Worm (Caenorhabditis elegans) whole organism, late embryonic: ENCODE results near the gene sra-35.
A peak's percentile ranks its signal among the peaks of the same experiment; 100 is the strongest.

Experiments used
- F13H6.1 ChIP-seq: sonication (generic microtip); optimal IDR thresholded peaks from 2 replicates; lab custom pipeline; 2016; ENCODE audit warnings: missing genetic modification characterization, missing compliant biosample characterization
- Y22D7AL.16 ChIP-seq: sonication (generic microtip); optimal IDR thresholded peaks from 2 replicates; lab custom pipeline; 2016; ENCODE audit warnings: missing genetic modification characterization, missing compliant biosample characterization
- ceh-19 ChIP-seq: fragments of 200-800 bp; sonication (Bioruptor generic); optimal IDR thresholded peaks from 2 replicates; lab custom pipeline; 2018; ENCODE audit warnings: mild to moderate bottlenecking, missing genetic modification characterization, missing compliant biosample characterization
- ceh-22 ChIP-seq: sonication (generic microtip); optimal IDR thresholded peaks from 2 replicates; lab custom pipeline; 2017; ENCODE audit warnings: missing biosample characterization, missing genetic modification characterization
- ceh-24 ChIP-seq: sonication (generic microtip); optimal IDR thresholded peaks from 2 replicates; lab custom pipeline; 2016; ENCODE audit warnings: mild to moderate bottlenecking, missing genetic modification characterization, missing compliant biosample characterization
- ceh-31 ChIP-seq: sonication (generic microtip); optimal IDR thresholded peaks from 2 replicates; lab custom pipeline; 2016; ENCODE audit warnings: missing genetic modification characterization, missing compliant biosample characterization
- ceh-34 ChIP-seq: sonication (generic microtip); optimal IDR thresholded peaks from 2 replicates; lab custom pipeline; 2016; ENCODE audit warnings: mild to moderate bottlenecking, missing genetic modification characterization, missing compliant biosample characterization
- dmd-4 ChIP-seq: sonication (generic microtip); optimal IDR thresholded peaks from 2 replicates; lab custom pipeline; 2016; ENCODE audit warnings: borderline replicate concordance, missing genetic modification characterization, missing compliant biosample characterization
- elt-2 ChIP-seq: sonication (generic microtip); optimal IDR thresholded peaks from 2 replicates; lab custom pipeline; 2016; ENCODE audit warnings: missing genetic modification reagents, missing genetic modification characterization, missing compliant biosample characterization
- elt-4 ChIP-seq: sonication (generic microtip); optimal IDR thresholded peaks from 2 replicates; lab custom pipeline; 2016; ENCODE audit warnings: missing genetic modification characterization, missing compliant biosample characterization
- eyg-1 ChIP-seq: sonication (generic microtip); optimal IDR thresholded peaks from 2 replicates; lab custom pipeline; 2016; ENCODE audit warnings: missing genotype, missing genetic modification characterization, missing compliant biosample characterization
- fkh-10 ChIP-seq: fragments of 150-350 bp; optimal IDR thresholded peaks from 2 replicates; lab custom pipeline; 2014; ENCODE audit warnings: missing biosample characterization, missing genetic modification reagents, missing genetic modification characterization
- gmeb-2 ChIP-seq: sonication (generic microtip); optimal IDR thresholded peaks from 2 replicates; lab custom pipeline; 2016; ENCODE audit warnings: missing genetic modification characterization, inconsistent platforms, missing compliant biosample characterization
- hlh-13 ChIP-seq: fragments of 200-800 bp; sonication (Bioruptor generic); optimal IDR thresholded peaks from 2 replicates; lab custom pipeline; 2018; ENCODE audit warnings: mild to moderate bottlenecking, missing genetic modification characterization, missing compliant biosample characterization
- hlh-6 ChIP-seq: sonication (generic microtip); optimal IDR thresholded peaks from 2 replicates; lab custom pipeline; 2016; ENCODE audit warnings: missing genotype, missing genetic modification characterization, missing compliant biosample characterization
- hlh-8 ChIP-seq: sonication (generic microtip); optimal IDR thresholded peaks from 2 replicates; lab custom pipeline; 2016; ENCODE audit warnings: missing genotype, missing genetic modification characterization, missing compliant biosample characterization
- lim-6 ChIP-seq: sonication (generic microtip); optimal IDR thresholded peaks from 2 replicates; lab custom pipeline; 2016; ENCODE audit warnings: missing genetic modification characterization, missing compliant biosample characterization
- lin-11 ChIP-seq: fragments of 200-800 bp; sonication (Bioruptor generic); optimal IDR thresholded peaks from 2 replicates; lab custom pipeline; 2018; ENCODE audit warnings: mild to moderate bottlenecking, missing genetic modification characterization, missing compliant biosample characterization
- mec-3 ChIP-seq: sonication (generic microtip); optimal IDR thresholded peaks from 2 replicates; lab custom pipeline; 2016; ENCODE audit warnings: borderline replicate concordance, missing genetic modification characterization, missing compliant biosample characterization
- nhr-11 ChIP-seq: fragments of 150-350 bp; optimal IDR thresholded peaks from 2 replicates; lab custom pipeline; 2014; ENCODE audit warnings: missing biosample characterization, missing genetic modification characterization
- pag-3 ChIP-seq: sonication (generic microtip); optimal IDR thresholded peaks from 2 replicates; lab custom pipeline; 2016; ENCODE audit warnings: missing compliant biosample characterization, missing genetic modification characterization, borderline replicate concordance
- pat-9 ChIP-seq: fragments of 200-800 bp; sonication (Bioruptor generic); optimal IDR thresholded peaks from 2 replicates; lab custom pipeline; 2018; ENCODE audit warnings: mild to moderate bottlenecking, missing genetic modification characterization, moderate library complexity, missing compliant biosample characterization
- pax-1 ChIP-seq: fragments of 150-350 bp; optimal IDR thresholded peaks from 2 replicates; lab custom pipeline; 2014; ENCODE audit warnings: missing biosample characterization, missing genetic modification characterization
- pha-2 ChIP-seq: sonication (generic microtip); optimal IDR thresholded peaks from 2 replicates; lab custom pipeline; 2017; ENCODE audit warnings: mild to moderate bottlenecking, missing genetic modification characterization, missing compliant biosample characterization
- pha-4 ChIP-seq: fragments of 150-350 bp; optimal IDR thresholded peaks from 2 replicates; lab custom pipeline; 2018; ENCODE audit warnings: missing biosample characterization, missing genetic modification reagents, missing genetic modification characterization
- ref-2 ChIP-seq: sonication (generic microtip); optimal IDR thresholded peaks from 2 replicates; lab custom pipeline; 2016; ENCODE audit warnings: missing genetic modification characterization, missing compliant biosample characterization
- sdc-2 ChIP-seq: sonication (generic microtip); optimal IDR thresholded peaks from 2 replicates; lab custom pipeline; 2016; ENCODE audit warnings: missing genotype, missing genetic modification characterization, missing compliant biosample characterization
- sox-4 ChIP-seq: sonication (generic microtip); optimal IDR thresholded peaks from 2 replicates; lab custom pipeline; 2017; ENCODE audit warnings: mild to moderate bottlenecking, missing genetic modification characterization, inconsistent platforms, missing compliant biosample characterization
- syd-9 ChIP-seq: sonication (generic microtip); optimal IDR thresholded peaks from 2 replicates; lab custom pipeline; 2016; ENCODE audit warnings: mild to moderate bottlenecking, missing genetic modification characterization, moderate library complexity, missing compliant biosample characterization
- tbx-2 ChIP-seq: sonication (generic microtip); optimal IDR thresholded peaks from 2 replicates; lab custom pipeline; 2016; ENCODE audit warnings: missing genetic modification characterization, missing compliant biosample characterization
- tbx-7 ChIP-seq: sonication (generic microtip); optimal IDR thresholded peaks from 2 replicates; lab custom pipeline; 2016; ENCODE audit warnings: missing genotype, missing genetic modification characterization, missing compliant biosample characterization
- ttx-3 ChIP-seq: sonication (generic microtip); optimal IDR thresholded peaks from 2 replicates; lab custom pipeline; 2016; ENCODE audit warnings: missing genetic modification reagents, missing genetic modification characterization, missing compliant biosample characterization
- unc-42 ChIP-seq: sonication (generic microtip); optimal IDR thresholded peaks from 2 replicates; lab custom pipeline; 2016; ENCODE audit warnings: missing genotype, missing genetic modification characterization, missing compliant biosample characterization

sra-35 gene

ce11 chrII:4566237-4566636 is 38.5 kb upstream of the sra-35 start:
- no peak for TF ChIP-seq pha-4
- no peak for TF ChIP-seq pat-9 (tag; lab: Kevin White, UChicago)
- no peak for TF ChIP-seq sdc-2
- no peak for TF ChIP-seq pax-1
- no peak for TF ChIP-seq mec-3
- no peak for TF ChIP-seq sox-4 (tag; lab: Kevin White, UChicago)
- no peak for TF ChIP-seq F13H6.1 (tag; lab: Kevin White, UChicago)
- no peak for TF ChIP-seq ref-2 (tag; lab: Kevin White, UChicago)
- no peak for TF ChIP-seq Y22D7AL.16 (tag; lab: Kevin White, UChicago)
- TF ChIP-seq hlh-8 (tag; lab: Kevin White, UChicago) = no peak
- TF ChIP-seq lin-11 (tag; lab: Kevin White, UChicago) = no peak
- TF ChIP-seq syd-9 (tag; lab: Kevin White, UChicago) = no peak
- no peak for TF ChIP-seq pha-2 (tag; lab: Kevin White, UChicago)

- TF ChIP-seq ref-2 (tag; lab: Kevin White, UChicago) (no peak), elt-2 (tag; lab: Kevin White, UChicago) (peak; percentile 71)
Observed at ce11 chrII:4565205-4565604, 37.5 kb upstream of the sra-35 start.

ce11 chrII:4562503-4563000 is 34.9 kb upstream of the sra-35 start, which contains the start of gene dao-2:
Gene dao-2, plus strand, starts transcription at chrII:4562950.
- TF ChIP-seq fkh-10 (GFP tag; lab: Kevin White, UChicago) (no peak), elt-2 (tag; lab: Kevin White, UChicago) (peak; percentile 95)

ce11 chrII:4560068-4560467 is 32.4 kb upstream of the sra-35 start, which contains the start of gene M03A1.8:
Gene M03A1.8, plus strand, starts transcription at chrII:4560336.
- TF ChIP-seq ceh-31 (tag; lab: Kevin White, UChicago) (no peak), pha-4 (no peak), hlh-13 (GFP tag; lab: Kevin White, UChicago) (no peak)
- TF ChIP-seq, all 69 proteins: peak for 0

ce11 chrII:4557487-4557886 is 29.8 kb upstream of the sra-35 start, which contains the start of gene M03A1.3:
Gene M03A1.3, plus strand, starts transcription at chrII:4557787.
- TF ChIP-seq dmd-4 (tag; lab: Kevin White, UChicago) = no peak
- TF ChIP-seq, all 69 proteins: peak for 0

- TF ChIP-seq elt-4 (tag; lab: Kevin White, UChicago) = no peak
- TF ChIP-seq elt-2 (tag; lab: Kevin White, UChicago) = peak; percentile 59
Observed at ce11 chrII:4552088-4552487, 24.4 kb upstream of the sra-35 start.

ce11 chrII:4550783-4551182 is 23.1 kb upstream of the sra-35 start, which contains the start of gene K07E1.1:
Gene K07E1.1, plus strand, starts transcription at chrII:4551083.
- TF ChIP-seq mec-3 = no peak
- no peak for TF ChIP-seq hlh-6 (tag; lab: Kevin White, UChicago)
- no peak for TF ChIP-seq pag-3 (tag; lab: Kevin White, UChicago)
- no peak for TF ChIP-seq tbx-2 (tag; lab: Kevin White, UChicago)
- no peak for TF ChIP-seq ceh-22 (tag; lab: Kevin White, UChicago)
- TF ChIP-seq gmeb-2 (tag; lab: Kevin White, UChicago) = no peak
- no peak for TF ChIP-seq lin-11 (tag; lab: Kevin White, UChicago)
- TF ChIP-seq unc-42 = no peak
- TF ChIP-seq fkh-10 (GFP tag; lab: Kevin White, UChicago) = no peak
- no peak for TF ChIP-seq nhr-11 (tag; lab: Kevin White, UChicago)
- TF ChIP-seq pha-2 (tag; lab: Kevin White, UChicago) = no peak
- no peak for TF ChIP-seq F13H6.1 (tag; lab: Kevin White, UChicago)
- TF ChIP-seq ceh-34 = no peak
- TF ChIP-seq ttx-3 (tag; lab: Kevin White, UChicago) = no peak
- no peak for TF ChIP-seq ceh-19 (GFP tag; lab: Kevin White, UChicago)
- no peak for TF ChIP-seq tbx-7
- TF ChIP-seq eyg-1 (tag; lab: Kevin White, UChicago) = no peak
- TF ChIP-seq ceh-24 = no peak
- TF ChIP-seq lim-6 (tag; lab: Kevin White, UChicago) = no peak
